Worm (Caenorhabditis elegans) whole organism, L1 larva: ENCODE measurements around the gene F49C12.5.

ENCODE experiments used
- C04F5.9 ChIP-seq: sonication (generic microtip); optimal IDR thresholded peaks from 2 replicates; lab custom pipeline; 2016; ENCODE audit warnings: missing genetic modification characterization, missing compliant biosample characterization
- C16A3.4 ChIP-seq: fragments of 150-350 bp; optimal IDR thresholded peaks from 2 replicates; lab custom pipeline; 2014; ENCODE audit warnings: missing biosample characterization, missing genetic modification characterization
- Y116A8C.19 ChIP-seq: sonication (generic microtip); optimal IDR thresholded peaks from 2 replicates; lab custom pipeline; 2016; ENCODE audit warnings: missing compliant biosample characterization, missing genetic modification characterization, borderline replicate concordance
- aha-1 ChIP-seq: fragments of 150-350 bp; optimal IDR thresholded peaks from 2 replicates; lab custom pipeline; 2014; ENCODE audit warnings: missing biosample characterization, missing genetic modification characterization
- ama-1 ChIP-seq: fragments of 150-350 bp; optimal IDR thresholded peaks from 2 replicates; lab custom pipeline; 2014
- ceh-63 ChIP-seq: fragments of 200-800 bp; sonication (Bioruptor generic); optimal IDR thresholded peaks from 2 replicates; lab custom pipeline; 2018; ENCODE audit warnings: mild to moderate bottlenecking, missing genetic modification characterization, missing compliant biosample characterization
- ces-1 ChIP-seq: fragments of 150-350 bp; optimal IDR thresholded peaks from 2 replicates; lab custom pipeline; 2014; ENCODE audit warnings: missing biosample characterization, missing genetic modification reagents, missing genetic modification characterization
- dpl-1 ChIP-seq, 3 experiments: fragments of 150-350 bp in 2 of 3; sonication (generic microtip) in 1 of 3; optimal IDR thresholded peaks; 2 replicates each; lab custom pipeline; 2014 to 2017; ENCODE audit warnings: missing biosample characterization in 3 of 3, missing genetic modification characterization in 3 of 3, missing genetic modification reagents in 3 of 3
- efl-1 ChIP-seq, 4 experiments: fragments of 150-350 bp; optimal IDR thresholded peaks in 3 of 4; peaks in 1 of 4; 1 replicate in 1 of 4; 2 replicates in 3 of 4; lab custom pipeline; 2014; ENCODE audit warnings: missing biosample characterization in 2 of 4, missing genetic modification characterization in 2 of 4, missing genetic modification reagents in 2 of 4
- egl-13 ChIP-seq: sonication (generic microtip); optimal IDR thresholded peaks from 2 replicates; lab custom pipeline; 2016; ENCODE audit warnings: missing genotype, missing genetic modification reagents, missing genetic modification characterization, missing compliant biosample characterization
- egl-27 ChIP-seq, 2 experiments: fragments of 150-350 bp in 1 of 2; sonication (generic microtip); optimal IDR thresholded peaks; 3 replicates each; lab custom pipeline; 2017 to 2018; ENCODE audit warnings: missing biosample characterization in 2 of 2, missing genetic modification characterization in 2 of 2, missing genetic modification reagents in 2 of 2
- elt-2 ChIP-seq: sonication (generic microtip); optimal IDR thresholded peaks from 2 replicates; lab custom pipeline; 2016; ENCODE audit warnings: missing genetic modification characterization, mild to moderate bottlenecking, inconsistent platforms, missing compliant biosample characterization, missing genetic modification reagents
- elt-3 ChIP-seq, 6 experiments: fragments of 150-350 bp in 1 of 6; sonication (generic microtip); optimal IDR thresholded peaks; 2 replicates each; lab custom pipeline; 2017 to 2018; ENCODE audit warnings: missing biosample characterization in 6 of 6, missing genetic modification characterization in 6 of 6, inconsistent platforms in 1 of 6
- fkh-10 ChIP-seq: sonication (generic microtip); optimal IDR thresholded peaks from 2 replicates; lab custom pipeline; 2017; ENCODE audit warnings: missing biosample characterization, missing genetic modification reagents, missing genetic modification characterization
- fkh-8 ChIP-seq: sonication (generic microtip); optimal IDR thresholded peaks from 2 replicates; lab custom pipeline; 2016; ENCODE audit warnings: mild to moderate bottlenecking, missing genetic modification characterization, missing compliant biosample characterization
- fos-1 ChIP-seq: fragments of 150-350 bp; optimal IDR thresholded peaks from 2 replicates; lab custom pipeline; 2014; ENCODE audit warnings: missing biosample characterization, missing genetic modification characterization
- hlh-17 ChIP-seq: fragments of 200-800 bp; sonication (Bioruptor generic); optimal IDR thresholded peaks from 2 replicates; lab custom pipeline; 2018; ENCODE audit warnings: missing genetic modification characterization, mild to moderate bottlenecking, missing compliant biosample characterization, moderate library complexity, borderline replicate concordance
- isw-1 ChIP-seq: fragments of 200-800 bp; sonication (Bioruptor generic); IDR thresholded peaks from 2 replicates; pipeline ENCODE4 v1.3.6; 2022; ENCODE audit warnings: missing genetic modification characterization, missing compliant biosample characterization
- lin-13 ChIP-seq: fragments of 150-350 bp; optimal IDR thresholded peaks from 2 replicates; lab custom pipeline; 2014; ENCODE audit warnings: missing biosample characterization, missing genetic modification reagents, missing genetic modification characterization
- lsy-2 ChIP-seq, 2 experiments: fragments of 150-350 bp; optimal IDR thresholded peaks; 2 replicates each; lab custom pipeline; 2014; ENCODE audit warnings: missing biosample characterization in 2 of 2, missing genetic modification characterization in 2 of 2
- nhr-20 ChIP-seq: sonication (generic microtip); optimal IDR thresholded peaks from 2 replicates; lab custom pipeline; 2016; ENCODE audit warnings: mild to moderate bottlenecking, missing genetic modification characterization, missing compliant biosample characterization
- nhr-28 ChIP-seq: fragments of 150-350 bp; optimal IDR thresholded peaks from 2 replicates; lab custom pipeline; 2014; ENCODE audit warnings: missing biosample characterization, missing genetic modification characterization
- nhr-76 ChIP-seq: sonication (generic microtip); optimal IDR thresholded peaks from 2 replicates; lab custom pipeline; 2017; ENCODE audit warnings: missing biosample characterization, missing genetic modification characterization
- nhr-77 ChIP-seq: fragments of 150-350 bp; optimal IDR thresholded peaks from 2 replicates; lab custom pipeline; 2014; ENCODE audit warnings: missing biosample characterization, missing genetic modification characterization
- nhr-90 ChIP-seq: sonication (generic microtip); optimal IDR thresholded peaks from 2 replicates; lab custom pipeline; 2016; ENCODE audit warnings: mild to moderate bottlenecking, missing genetic modification characterization, missing compliant biosample characterization; ENCODE audit not compliant: poor library complexity
- pag-3 ChIP-seq: sonication (generic microtip); optimal IDR thresholded peaks from 2 replicates; lab custom pipeline; 2017; ENCODE audit warnings: missing genetic modification characterization, mild to moderate bottlenecking, missing compliant biosample characterization, antibody characterized with exemption, borderline replicate concordance; ENCODE audit not compliant: insufficient read depth
- pax-3 ChIP-seq: fragments of 200-800 bp; sonication (Bioruptor generic); optimal IDR thresholded peaks from 2 replicates; lab custom pipeline; 2018; ENCODE audit warnings: mild to moderate bottlenecking, missing genetic modification characterization, moderate library complexity, missing compliant biosample characterization
- skn-1 ChIP-seq: fragments of 150-350 bp; optimal IDR thresholded peaks from 2 replicates; lab custom pipeline; 2014; ENCODE audit warnings: missing biosample characterization, missing genetic modification characterization
- snu-23 ChIP-seq: sonication (generic microtip); optimal IDR thresholded peaks from 2 replicates; lab custom pipeline; 2016; ENCODE audit warnings: missing genetic modification characterization, missing compliant biosample characterization
- unc-62 ChIP-seq: fragments of 150-350 bp; optimal IDR thresholded peaks from 2 replicates; lab custom pipeline; 2014; ENCODE audit warnings: missing biosample characterization, missing genetic modification reagents, missing genetic modification characterization
- unc-98 ChIP-seq: fragments of 200-800 bp; sonication (Bioruptor generic); IDR thresholded peaks from 2 replicates; pipeline ENCODE4 v1.3.6; 2022; ENCODE audit warnings: missing genetic modification characterization, missing compliant biosample characterization
- vab-15 ChIP-seq: sonication (generic microtip); optimal IDR thresholded peaks from 2 replicates; lab custom pipeline; 2017; ENCODE audit warnings: missing genotype, mild to moderate bottlenecking, missing genetic modification characterization, missing compliant biosample characterization
- ztf-11 ChIP-seq, 2 experiments: sonication (generic microtip); optimal IDR thresholded peaks; 2 replicates each; lab custom pipeline; 2016 to 2017; ENCODE audit warnings: missing genetic modification characterization in 2 of 2, missing biosample characterization in 1 of 2, missing compliant biosample characterization in 1 of 2

The F49C12.5 gene

DNA sequence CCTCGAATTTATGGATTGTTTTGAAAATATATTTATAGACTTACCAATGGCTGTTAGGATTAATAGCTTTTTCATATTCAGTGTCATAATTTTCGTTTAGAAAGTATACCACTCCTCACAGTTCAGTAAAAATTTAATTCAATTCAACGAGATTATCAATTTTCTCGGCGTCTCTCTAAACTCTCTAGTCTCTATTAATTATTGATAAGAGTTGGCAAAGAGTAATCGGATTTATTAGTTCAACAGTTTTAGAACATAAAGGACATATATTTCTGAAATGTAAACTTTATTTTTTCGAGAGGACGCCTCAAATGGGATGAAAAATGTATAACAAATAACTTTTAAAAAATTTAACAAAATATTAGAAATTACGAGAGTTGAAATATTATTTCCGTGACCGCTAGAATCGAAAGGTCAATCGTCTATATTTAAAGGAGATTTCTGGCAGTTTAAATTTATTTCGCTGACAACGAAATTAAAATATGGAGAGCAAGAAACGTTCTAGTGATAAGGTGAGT, 19.3 kb downstream of the F49C12.5 start, which contains the start of the genes nspg-11 and F49C12.15:
nspg-11 (minus strand) TSS at position 101 of the 518 bp plus-strand sequence.
F49C12.15 (plus strand) TSS at position 468 of the 518 bp plus-strand sequence.
- TF ChIP-seq fos-1 (tag; lab: Kevin White, UChicago) (no peak), hlh-17 (GFP tag; lab: Kevin White, UChicago) (no peak), efl-1 (optimal IDR thresholded peaks at IDR 0.05; lab: Kevin White, UChicago) (no peak), efl-1 (GFP tag; optimal IDR thresholded peaks at IDR 0.05 in 1 of 2; lab: Kevin White, UChicago) (no peak), C04F5.9 (no peak), fkh-10 (no peak), fkh-8 (tag; lab: Kevin White, UChicago) (no peak), elt-3 (tag; optimal IDR thresholded peaks at IDR 0.05; lab: Kevin White, UChicago) (no peak), pag-3 (tag; lab: Kevin White, UChicago) (no peak), pax-3 (no peak), dpl-1 (GFP tag; optimal IDR thresholded peaks at IDR 0.05; lab: Kevin White, UChicago) (no peak), unc-62 (GFP tag; lab: Kevin White, UChicago) (no peak), snu-23 (GFP tag; lab: Kevin White, UChicago) (no peak), ztf-11 (tag; optimal IDR thresholded peaks at IDR 0.05; lab: Kevin White, UChicago) (no peak), egl-13 (tag; lab: Kevin White, UChicago) (no peak), ceh-63 (GFP tag; lab: Kevin White, UChicago) (no peak), vab-15 (tag; lab: Kevin White, UChicago) (no peak), egl-27 (tag; optimal IDR thresholded peaks at IDR 0.05; lab: Kevin White, UChicago) (no peak), lin-13 (GFP tag; lab: Kevin White, UChicago) (no peak), isw-1 (GFP tag; lab: Robert Waterston, UW) (no peak)

DNA sequence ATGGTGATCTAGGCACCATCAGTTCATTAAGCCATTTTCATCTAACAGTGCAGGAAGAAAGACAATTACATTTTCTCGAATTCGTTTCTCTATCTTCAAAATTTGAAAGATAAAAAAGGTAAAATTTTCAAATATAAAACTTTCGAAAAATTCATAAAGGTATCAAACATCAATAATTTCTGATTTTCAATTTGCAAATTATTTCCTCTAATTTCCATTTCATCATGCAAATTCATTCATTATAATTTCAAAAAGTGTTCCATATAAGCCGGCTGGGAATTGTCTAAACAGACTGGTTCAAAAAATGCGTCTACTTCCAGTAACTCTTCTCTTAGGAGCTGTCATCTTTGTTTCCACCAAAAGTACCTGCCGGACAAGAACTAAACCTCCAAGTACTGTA, 23.0 kb downstream of the F49C12.5 start, which contains the start of gene clec-183:
clec-183 (plus strand) TSS at position 301 of the 400 bp plus-strand sequence.
- TF ChIP-seq nhr-90 (tag; lab: Kevin White, UChicago): no peak
- TF ChIP-seq elt-2 (tag; lab: Kevin White, UChicago): no peak
- TF ChIP-seq C04F5.9: no peak
- TF ChIP-seq ces-1: no peak
- TF ChIP-seq skn-1 (tag; lab: Kevin White, UChicago): no peak
- TF ChIP-seq dpl-1 (GFP tag; optimal IDR thresholded peaks at IDR 0.05; lab: Kevin White, UChicago): no peak
- no peak for TF ChIP-seq nhr-76 (tag; lab: Kevin White, UChicago)
- TF ChIP-seq pax-3: no peak
- no peak for TF ChIP-seq elt-3 (tag; optimal IDR thresholded peaks at IDR 0.05; lab: Kevin White, UChicago)
- TF ChIP-seq lsy-2 (tag; optimal IDR thresholded peaks at IDR 0.05; lab: Kevin White, UChicago): no peak
- no peak for TF ChIP-seq unc-98 (GFP tag; lab: Robert Waterston, UW)
- TF ChIP-seq pag-3 (tag; lab: Kevin White, UChicago): no peak
- no peak for TF ChIP-seq nhr-28 (tag; lab: Kevin White, UChicago)
- no peak for TF ChIP-seq nhr-20 (tag; lab: Kevin White, UChicago)
- TF ChIP-seq lin-13 (GFP tag; lab: Kevin White, UChicago): no peak
- TF ChIP-seq hlh-17 (GFP tag; lab: Kevin White, UChicago): no peak
- no peak for TF ChIP-seq ceh-63 (GFP tag; lab: Kevin White, UChicago)

DNA sequence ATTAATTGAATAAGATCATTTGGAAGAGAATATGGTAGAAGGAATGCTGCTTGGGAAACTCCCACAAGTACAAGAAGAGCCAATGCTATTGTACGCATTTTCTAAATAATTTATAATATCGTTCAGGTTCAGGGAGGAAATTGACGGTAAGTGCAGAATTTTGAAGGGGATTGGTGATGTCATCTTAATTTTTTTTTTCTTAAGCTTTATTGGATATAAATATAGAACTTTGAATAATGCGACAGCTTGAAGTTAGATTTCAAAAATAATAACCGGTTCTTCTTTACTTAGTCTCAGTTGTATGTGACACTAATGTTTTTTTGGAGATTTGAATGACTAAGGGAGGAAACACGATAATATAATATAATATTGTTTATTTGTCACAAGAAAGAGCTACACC, 26.0 kb downstream of the F49C12.5 start, which contains the start of gene nspg-7.1:
nspg-7.1 (minus strand) TSS at position 101 of the 400 bp plus-strand sequence.
- TF ChIP-seq egl-27 (tag; optimal IDR thresholded peaks at IDR 0.05; lab: Kevin White, UChicago) (no peak), Y116A8C.19 (tag; lab: Kevin White, UChicago) (no peak)

DNA sequence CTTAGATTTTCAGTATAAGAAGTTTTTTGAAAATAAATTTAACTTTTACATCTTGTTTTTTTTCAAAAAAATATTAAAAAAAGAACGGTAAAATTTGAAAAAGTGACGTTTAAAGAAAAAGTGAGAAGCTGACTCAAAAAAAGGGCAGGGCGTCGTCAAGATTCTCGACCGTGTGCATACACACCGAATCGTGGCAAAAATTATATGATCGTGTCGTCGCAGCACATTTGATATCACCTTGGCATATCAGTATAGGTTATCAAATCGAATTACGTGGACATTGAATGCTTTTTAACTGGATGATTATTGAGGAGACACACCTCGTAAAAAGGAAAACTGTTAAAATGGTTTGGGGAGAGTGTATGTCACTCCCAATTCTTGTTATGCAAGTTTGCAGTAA, 28.3 kb downstream of the F49C12.5 start:
- TF ChIP-seq lin-13 (GFP tag; lab: Kevin White, UChicago) (no peak), nhr-77 (tag; lab: Kevin White, UChicago) (no peak), aha-1 (tag; lab: Kevin White, UChicago) (no peak), efl-1 (optimal IDR thresholded peaks at IDR 0.05; lab: Kevin White, UChicago) (no peak), efl-1 (GFP tag; optimal IDR thresholded peaks at IDR 0.05 in 1 of 2; lab: Kevin White, UChicago) (peak in 1 of 2 experiments; percentile 41), ama-1 (lab: Kevin White, UChicago) (peak; percentile 45), pag-3 (tag; lab: Kevin White, UChicago) (no peak), nhr-90 (tag; lab: Kevin White, UChicago) (peak; percentile 5), C16A3.4 (tag; lab: Kevin White, UChicago) (no peak), fkh-8 (tag; lab: Kevin White, UChicago) (no peak), elt-2 (tag; lab: Kevin White, UChicago) (peak; percentile 47)
